Fruit fly (Drosophila melanogaster): ENCODE measurements around the gene ouib.

- TF ChIP-seq usp (GFP tag; optimal IDR thresholded peaks at IDR 0.05) (no peak), EcR (GFP tag; optimal IDR thresholded peaks at IDR 0.05) (no peak), psq (optimal IDR thresholded peaks at IDR 0.05) (no peak), Dll (optimal IDR thresholded peaks at IDR 0.05) (no peak), pan (optimal IDR thresholded peaks at IDR 0.05) (no peak), CG8478 (optimal IDR thresholded peaks at IDR 0.05) (no peak)
Measured at dm6 chr3R:8748776-8749126, 23.5 kb downstream of the ouib start.

All from whole organism.